Worm (Caenorhabditis elegans) whole organism, young adult: ENCODE measurements around the gene str-134.

Experiments used
- B0035.1 ChIP-seq: sonication (generic microtip); optimal IDR thresholded peaks from 2 replicates; lab custom pipeline; 2016; ENCODE audit warnings: missing genetic modification characterization, mild to moderate bottlenecking, missing compliant biosample characterization, missing genotype, missing genetic modification reagents
- B0261.1 ChIP-seq: sonication (generic microtip); optimal IDR thresholded peaks from 2 replicates; lab custom pipeline; 2016; ENCODE audit warnings: mild to moderate bottlenecking, missing genetic modification characterization, moderate library complexity, missing compliant biosample characterization
- C06A6.2 ChIP-seq: fragments of 200-800 bp; sonication (Bioruptor generic); conservative IDR thresholded peaks from 2 replicates; pipeline ENCODE4 v1.3.6; 2022; ENCODE audit warnings: missing genetic modification characterization, missing compliant biosample characterization
- F52B5.7 ChIP-seq: sonication (generic microtip); optimal IDR thresholded peaks from 2 replicates; lab custom pipeline; 2016; ENCODE audit warnings: mild to moderate bottlenecking, missing genetic modification characterization, missing compliant biosample characterization
- F57C9.4 ChIP-seq: sonication (generic microtip); optimal IDR thresholded peaks from 2 replicates; lab custom pipeline; 2017; ENCODE audit warnings: mild to moderate bottlenecking, missing genetic modification characterization, missing compliant biosample characterization
- K11D2.4 ChIP-seq: fragments of 200-800 bp; sonication (Bioruptor generic); IDR thresholded peaks from 2 replicates; pipeline ENCODE4 v1.3.6; 2022; ENCODE audit warnings: missing genetic modification reagents, missing genetic modification characterization, missing compliant biosample characterization
- Y53F4B.3 ChIP-seq: fragments of 200-800 bp; sonication (Bioruptor generic); IDR thresholded peaks from 2 replicates; pipeline ENCODE4 v1.3.6; 2022; ENCODE audit warnings: missing genetic modification reagents, missing genetic modification characterization, missing compliant biosample characterization
- Y53G8AR.9 ChIP-seq: fragments of 200-800 bp; sonication (Bioruptor generic); conservative IDR thresholded peaks from 2 replicates; pipeline ENCODE4 v1.3.6; 2022; ENCODE audit warnings: missing genetic modification reagents, missing genetic modification characterization, missing compliant biosample characterization
- Y56A3A.18 ChIP-seq: fragments of 200-800 bp; sonication (Bioruptor generic); IDR thresholded peaks from 2 replicates; pipeline ENCODE4 v1.3.6; 2022; ENCODE audit warnings: missing genetic modification reagents, missing genetic modification characterization, missing compliant biosample characterization
- Y67H2A.10 ChIP-seq: fragments of 200-800 bp; sonication (Bioruptor generic); conservative IDR thresholded peaks from 2 replicates; pipeline ENCODE4 v1.3.6; 2022; ENCODE audit warnings: missing genetic modification reagents, missing genetic modification characterization, missing compliant biosample characterization
- Y95B8A.8 ChIP-seq: fragments of 200-800 bp; sonication (Bioruptor generic); IDR thresholded peaks from 2 replicates; pipeline ENCODE4 v1.3.6; 2022; ENCODE audit warnings: missing genetic modification reagents, missing genetic modification characterization, missing compliant biosample characterization
- ZK185.1 ChIP-seq: sonication (generic microtip); optimal IDR thresholded peaks from 2 replicates; lab custom pipeline; 2016; ENCODE audit warnings: mild to moderate bottlenecking, missing genetic modification characterization, missing compliant biosample characterization; ENCODE audit not compliant: poor library complexity, severe bottlenecking
- ama-1 ChIP-seq, 3 experiments: fragments of 150-350 bp in 1 of 3; sonication (generic microtip) in 2 of 3; optimal IDR thresholded peaks; 2 replicates each; lab custom pipeline; 2014 to 2018; ENCODE audit warnings: missing biosample characterization in 2 of 3, missing genetic modification characterization in 2 of 3, missing genetic modification reagents in 2 of 3
- athp-1 ChIP-seq: sonication (generic microtip); optimal IDR thresholded peaks from 2 replicates; lab custom pipeline; 2017; ENCODE audit warnings: mild to moderate bottlenecking, missing genetic modification characterization, missing compliant biosample characterization
- attf-3 ChIP-seq: fragments of 200-800 bp; sonication (Bioruptor generic); conservative IDR thresholded peaks from 2 replicates; pipeline ENCODE4 v1.3.6; 2022; ENCODE audit warnings: missing genetic modification reagents, missing genetic modification characterization, missing compliant biosample characterization
- attf-5 ChIP-seq: fragments of 200-800 bp; sonication (Bioruptor generic); optimal IDR thresholded peaks from 2 replicates; lab custom pipeline; 2018; ENCODE audit warnings: mild to moderate bottlenecking, missing genetic modification characterization, missing compliant biosample characterization
- attf-6 ChIP-seq: fragments of 200-800 bp; sonication (Bioruptor generic); IDR thresholded peaks from 2 replicates; pipeline ENCODE4 v1.3.6; 2022; ENCODE audit warnings: missing genetic modification reagents, missing genetic modification characterization, missing compliant biosample characterization
- ccch-3 ChIP-seq: fragments of 200-800 bp; sonication (Bioruptor generic); optimal IDR thresholded peaks from 2 replicates; lab custom pipeline; 2018; ENCODE audit warnings: mild to moderate bottlenecking, missing genetic modification characterization, missing compliant biosample characterization
- cebp-1 ChIP-seq, 2 experiments: fragments of 200-800 bp in 1 of 2; sonication (Bioruptor generic) in 1 of 2; sonication (generic microtip) in 1 of 2; IDR thresholded peaks in 1 of 2; optimal IDR thresholded peaks in 1 of 2; 2 replicates each; pipeline versions ENCODE4 v1.3.6 to Lab custom; 2017 to 2022; ENCODE audit warnings: missing compliant biosample characterization in 2 of 2, missing genetic modification characterization in 2 of 2, mild to moderate bottlenecking in 1 of 2, missing genetic modification reagents in 1 of 2, moderate library complexity in 1 of 2
- cebp-2 ChIP-seq: fragments of 200-800 bp; sonication (Bioruptor generic); IDR thresholded peaks from 2 replicates; pipeline ENCODE4 v1.3.6; 2022; ENCODE audit warnings: missing genetic modification characterization, missing compliant biosample characterization
- ceh-100 ChIP-seq: fragments of 200-800 bp; sonication (Bioruptor generic); IDR thresholded peaks from 2 replicates; pipeline ENCODE4 v1.3.6; 2022; ENCODE audit warnings: missing genetic modification reagents, missing genetic modification characterization, missing compliant biosample characterization
- ceh-27 ChIP-seq: fragments of 200-800 bp; sonication (Bioruptor generic); optimal IDR thresholded peaks from 2 replicates; lab custom pipeline; 2018; ENCODE audit warnings: mild to moderate bottlenecking, missing genetic modification characterization, moderate library complexity, missing compliant biosample characterization
- ceh-40 ChIP-seq: fragments of 200-800 bp; sonication (Bioruptor generic); IDR thresholded peaks from 2 replicates; pipeline ENCODE4 v1.3.6; 2022; ENCODE audit warnings: missing genetic modification characterization, missing compliant biosample characterization
- ceh-58 ChIP-seq: fragments of 200-800 bp; sonication (Bioruptor generic); IDR thresholded peaks from 2 replicates; pipeline ENCODE4 v1.3.6; 2022; ENCODE audit warnings: missing genetic modification characterization, missing compliant biosample characterization
- chd-7 ChIP-seq: sonication (generic microtip); optimal IDR thresholded peaks from 2 replicates; lab custom pipeline; 2016; ENCODE audit warnings: mild to moderate bottlenecking, missing genetic modification characterization, moderate library complexity, missing compliant biosample characterization
- dpff-1 ChIP-seq: sonication (generic microtip); optimal IDR thresholded peaks from 2 replicates; lab custom pipeline; 2017; ENCODE audit warnings: mild to moderate bottlenecking, missing genetic modification characterization, missing compliant biosample characterization
- egl-44 ChIP-seq: fragments of 200-800 bp; sonication (Bioruptor generic); IDR thresholded peaks from 2 replicates; pipeline ENCODE4 v1.3.6; 2022; ENCODE audit warnings: missing genetic modification reagents, missing genetic modification characterization, missing compliant biosample characterization
- hmg-1.2 ChIP-seq: fragments of 200-800 bp; sonication (Bioruptor generic); IDR thresholded peaks from 2 replicates; pipeline ENCODE4 v1.3.6; 2022; ENCODE audit warnings: missing genetic modification reagents, missing genetic modification characterization, missing compliant biosample characterization
- hmg-20 ChIP-seq: fragments of 200-800 bp; sonication (Bioruptor generic); IDR thresholded peaks from 2 replicates; pipeline ENCODE4 v1.3.6; 2022; ENCODE audit warnings: missing genetic modification reagents, missing genetic modification characterization, missing compliant biosample characterization
- hrde-1 ChIP-seq: sonication (generic microtip); optimal IDR thresholded peaks from 2 replicates; lab custom pipeline; 2016; ENCODE audit warnings: missing genetic modification characterization, mild to moderate bottlenecking, missing compliant biosample characterization, moderate library complexity, missing genotype, missing genetic modification reagents, borderline replicate concordance
- let-526 ChIP-seq: fragments of 200-800 bp; sonication (Bioruptor generic); IDR thresholded peaks from 2 replicates; pipeline ENCODE4 v1.3.6; 2022; ENCODE audit warnings: missing genetic modification reagents, missing genetic modification characterization, missing compliant biosample characterization
- lin-35 ChIP-seq, 3 experiments: fragments of 150-350 bp in 2 of 3; sonication (generic microtip) in 1 of 3; optimal IDR thresholded peaks; 2 replicates each; lab custom pipeline; 2014 to 2018; ENCODE audit warnings: missing biosample characterization in 3 of 3, missing genetic modification characterization in 3 of 3, missing genetic modification reagents in 3 of 3
- lin-40 ChIP-seq: sonication (generic microtip); optimal IDR thresholded peaks from 2 replicates; lab custom pipeline; 2016; ENCODE audit warnings: missing genetic modification characterization, mild to moderate bottlenecking, missing compliant biosample characterization, missing genotype, missing genetic modification reagents
- lin-54 ChIP-seq: fragments of 200-800 bp; sonication (Bioruptor generic); optimal IDR thresholded peaks from 2 replicates; lab custom pipeline; 2018; ENCODE audit warnings: mild to moderate bottlenecking, missing genetic modification characterization, missing compliant biosample characterization
- lir-1 ChIP-seq: fragments of 200-800 bp; sonication (Bioruptor generic); conservative IDR thresholded peaks from 2 replicates; pipeline ENCODE4 v1.3.6; 2022; ENCODE audit warnings: missing genetic modification reagents, missing genetic modification characterization, missing compliant biosample characterization
- madf-3 ChIP-seq: fragments of 200-800 bp; sonication (Bioruptor generic); IDR thresholded peaks from 2 replicates; pipeline ENCODE4 v1.3.6; 2022; ENCODE audit warnings: missing genetic modification reagents, missing genetic modification characterization, missing compliant biosample characterization
- nhr-80 ChIP-seq: sonication (generic microtip); optimal IDR thresholded peaks from 2 replicates; lab custom pipeline; 2016; ENCODE audit warnings: missing genetic modification characterization, missing compliant biosample characterization
- rec-8 ChIP-seq, 2 experiments: sonication (generic microtip); optimal IDR thresholded peaks; 2 replicates each; lab custom pipeline; 2016; ENCODE audit warnings: mild to moderate bottlenecking in 2 of 2, missing genetic modification characterization in 2 of 2, missing genetic modification reagents in 2 of 2, missing genotype in 2 of 2, missing biosample characterization in 1 of 2, missing compliant biosample characterization in 1 of 2, moderate library complexity in 1 of 2
- snpc-1.1 ChIP-seq: sonication (generic microtip); optimal IDR thresholded peaks from 2 replicates; lab custom pipeline; 2017; ENCODE audit warnings: missing genetic modification characterization, mild to moderate bottlenecking, missing compliant biosample characterization, antibody characterized with exemption, moderate library complexity, missing genotype, missing genetic modification reagents; ENCODE audit not compliant: insufficient read depth
- somi-1 ChIP-seq: fragments of 200-800 bp; sonication (Bioruptor generic); optimal IDR thresholded peaks from 2 replicates; lab custom pipeline; 2018; ENCODE audit warnings: mild to moderate bottlenecking, missing genetic modification characterization, missing compliant biosample characterization
- tbp1 ChIP-seq: fragments of 200-800 bp; sonication (Bioruptor generic); optimal IDR thresholded peaks from 2 replicates; lab custom pipeline; 2018; ENCODE audit warnings: mild to moderate bottlenecking, missing genetic modification characterization, missing compliant biosample characterization
- tbx-9 ChIP-seq: sonication (generic microtip); optimal IDR thresholded peaks from 2 replicates; lab custom pipeline; 2016; ENCODE audit warnings: borderline replicate concordance, missing genetic modification characterization, inconsistent platforms, missing compliant biosample characterization
- tlf-1 ChIP-seq: fragments of 200-800 bp; sonication (Bioruptor generic); optimal IDR thresholded peaks from 2 replicates; lab custom pipeline; 2018; ENCODE audit warnings: mild to moderate bottlenecking, missing genetic modification characterization, missing compliant biosample characterization
- zfh-2 ChIP-seq: fragments of 200-800 bp; sonication (Bioruptor generic); conservative IDR thresholded peaks from 2 replicates; pipeline ENCODE4 v1.3.6; 2022; ENCODE audit warnings: missing genetic modification reagents, missing genetic modification characterization, missing compliant biosample characterization
- ztf-22 ChIP-seq: fragments of 200-800 bp; sonication (Bioruptor generic); optimal IDR thresholded peaks from 2 replicates; lab custom pipeline; 2018; ENCODE audit warnings: mild to moderate bottlenecking, missing genetic modification characterization, moderate library complexity, missing compliant biosample characterization
- ztf-26 ChIP-seq: sonication (generic microtip); optimal IDR thresholded peaks from 2 replicates; lab custom pipeline; 2017; ENCODE audit warnings: missing genetic modification characterization, missing compliant biosample characterization

The str-134 gene

DNA sequence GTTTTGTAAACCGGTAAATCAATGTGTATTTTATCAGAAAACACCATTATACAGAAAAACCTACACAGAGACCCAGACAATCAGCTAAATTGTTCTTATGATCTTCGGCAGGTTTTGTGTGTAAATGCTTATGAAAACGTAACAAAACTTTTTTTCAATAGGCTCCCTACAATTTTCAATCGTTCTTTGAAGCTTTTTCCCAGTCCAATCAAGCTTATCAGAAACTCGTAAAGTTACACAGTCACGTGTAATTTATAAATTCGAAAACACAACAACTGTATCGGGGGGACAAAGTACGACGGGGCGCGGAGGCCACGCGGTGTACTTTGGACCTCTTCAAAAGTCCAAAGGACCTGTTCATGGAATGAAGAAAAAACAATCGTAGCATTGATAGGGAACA is 13.2 kb upstream of the str-134 start (continued):
- TF ChIP-seq tbx-9 (no peak), lin-40 (peak; percentile 47), ZK185.1 (tag; lab: Kevin White, UChicago) (peak; percentile 25), snpc-1.1 (tag; lab: Kevin White, UChicago) (no peak), K11D2.4 (GFP tag; lab: Robert Waterston, UW) (peak; percentile 45; the same call in 1 of the 2 replicates), tlf-1 (peak; percentile 46), ceh-58 (GFP tag; lab: Robert Waterston, UW) (no peak), Y53F4B.3 (GFP tag; lab: Robert Waterston, UW) (no peak), lin-54 (peak; percentile 11), nhr-80 (tag; lab: Kevin White, UChicago) (peak; percentile 54), chd-7 (tag; lab: Kevin White, UChicago) (peak; percentile 66), dpff-1 (tag; lab: Kevin White, UChicago) (no peak), attf-5 (GFP tag; lab: Kevin White, UChicago) (peak; percentile 38), ceh-100 (GFP tag; lab: Robert Waterston, UW) (no peak), attf-6 (GFP tag; lab: Robert Waterston, UW) (no peak), madf-3 (GFP tag; lab: Robert Waterston, UW) (0 out of 2 replicates have a peak, but pooled peaks have one; percentile 47), Y95B8A.8 (GFP tag; lab: Robert Waterston, UW) (0 out of 2 replicates have a peak, but pooled peaks have one; percentile 36), let-526 (GFP tag; lab: Robert Waterston, UW) (peak; percentile 27), tbp1 (GFP tag; lab: Kevin White, UChicago) (peak; percentile 51), hmg-1.2 (GFP tag; lab: Robert Waterston, UW) (peak; percentile 27; the same call in 1 of the 2 replicates), attf-3 (GFP tag; lab: Robert Waterston, UW) (no peak), cebp-1 (GFP tag; IDR thresholded peaks at IDR 0.05; lab: Robert Waterston, UW) (peak; percentile 37; the same call in 1 of the 2 replicates), cebp-1 (tag; optimal IDR thresholded peaks at IDR 0.05; lab: Kevin White, UChicago) (peak; percentile 71), ztf-22 (peak; percentile 39), F52B5.7 (tag; lab: Kevin White, UChicago) (no peak), somi-1 (GFP tag; lab: Kevin White, UChicago) (peak; percentile 25), ztf-26 (tag; lab: Kevin White, UChicago) (peak; percentile 20), egl-44 (GFP tag; lab: Robert Waterston, UW) (0 out of 2 replicates have a peak, but pooled peaks have one; percentile 55), Y53G8AR.9 (GFP tag; lab: Robert Waterston, UW) (peak; percentile 68; the same call in 1 of the 2 replicates), rec-8 (tag; optimal IDR thresholded peaks at IDR 0.05; lab: Kevin White, UChicago) (no peak), ceh-40 (GFP tag; lab: Robert Waterston, UW) (no peak), Y67H2A.10 (GFP tag; lab: Robert Waterston, UW) (no peak)

ce11 chrV:731330-731729 is 12.1 kb upstream of the str-134 start:
- TF ChIP-seq athp-1 (tag; lab: Kevin White, UChicago) (peak; percentile 18), cebp-2 (GFP tag; lab: Robert Waterston, UW) (0 out of 2 replicates have a peak, but pooled peaks have one; percentile 61), B0261.1 (tag; lab: Kevin White, UChicago) (no peak), F57C9.4 (no peak), lin-40 (peak; percentile 75), ztf-22 (peak; percentile 93), hmg-20 (GFP tag; lab: Robert Waterston, UW) (no peak), Y56A3A.18 (GFP tag; lab: Robert Waterston, UW) (peak; percentile 46; the same call in 1 of the 2 replicates), hrde-1 (tag; lab: Kevin White, UChicago) (no peak), attf-6 (GFP tag; lab: Robert Waterston, UW) (no peak), lin-35 (GFP tag; optimal IDR thresholded peaks at IDR 0.05; lab: Kevin White, UChicago) (peak in 1 of 3 experiments; percentile 29), ceh-27 (GFP tag; lab: Kevin White, UChicago) (peak; percentile 41), C06A6.2 (peak; percentile 84), ama-1 (optimal IDR thresholded peaks at IDR 0.05; lab: Kevin White, UChicago) (peak; percentile 1), ama-1 (GFP tag; optimal IDR thresholded peaks at IDR 0.05; lab: Kevin White, UChicago) (no peak), B0035.1 (tag; lab: Kevin White, UChicago) (peak; percentile 32), lir-1 (GFP tag; lab: Robert Waterston, UW) (peak; percentile 73), chd-7 (tag; lab: Kevin White, UChicago) (peak; percentile 93), ccch-3 (GFP tag; lab: Kevin White, UChicago) (no peak), zfh-2 (GFP tag; lab: Robert Waterston, UW) (peak; percentile 81)
